Fruit fly (Drosophila melanogaster): Measurements from ENCODE around the gene Ptpa.

The Ptpa gene

DNA sequence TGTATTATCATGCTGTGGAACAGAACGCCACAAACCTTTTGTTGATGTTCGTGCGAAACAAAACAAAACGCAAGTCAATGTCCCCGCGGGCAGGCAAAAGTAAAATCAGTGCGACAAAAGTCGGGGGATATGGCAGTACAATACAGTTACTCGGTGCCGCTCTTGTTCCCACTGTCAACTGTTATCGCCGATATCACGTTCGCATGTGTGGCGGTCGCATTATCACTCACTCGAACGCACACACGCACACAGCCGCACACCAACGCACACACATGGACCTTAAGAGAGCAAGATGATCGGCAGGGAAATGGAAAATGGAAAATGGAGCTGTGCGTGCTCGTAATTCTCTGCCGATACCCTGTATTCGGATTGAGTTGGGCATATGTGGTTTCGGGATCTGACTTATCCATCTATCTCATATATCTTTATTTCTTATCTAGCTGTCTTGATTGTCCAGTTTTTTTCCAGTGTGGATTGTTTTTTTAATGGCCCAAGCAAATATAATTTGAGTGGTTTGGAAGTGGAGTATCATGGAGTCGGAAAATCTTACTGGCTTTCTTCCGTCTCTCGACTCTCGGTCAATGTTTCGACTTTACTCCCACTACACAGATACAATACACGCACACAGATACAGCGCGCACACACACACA, 38.1 kb upstream of the Ptpa start (continued):
- TF ChIP-seq CG17912 (GFP tag; optimal IDR thresholded peaks at IDR 0.05) (no peak), CG2120 (GFP tag; optimal IDR thresholded peaks at IDR 0.05) (no peak), CG6791 (GFP tag; IDR thresholded peaks at IDR 0.05; ENCODE audit: partially characterized antibody) (no peak), corto (GFP tag; optimal IDR thresholded peaks at IDR 0.05) (no peak), Rfx (GFP tag; IDR thresholded peaks at IDR 0.05) (no peak), odd (GFP tag; optimal IDR thresholded peaks at IDR 0.05) (peak; percentile 24), sr (GFP tag; IDR thresholded peaks at IDR 0.05) (no peak), BEAF-32 (GFP tag; optimal IDR thresholded peaks at IDR 0.05) (no peak), CG43689 (GFP tag; IDR thresholded peaks at IDR 0.05) (no peak), CG6272 (GFP tag; IDR thresholded peaks at IDR 0.05) (peak; percentile 78), grau (tag; optimal IDR thresholded peaks at IDR 0.05) (no peak), CG3281 (GFP tag; optimal IDR thresholded peaks at IDR 0.05) (no peak), Taf1 (GFP tag; IDR thresholded peaks at IDR 0.05) (no peak), Dbx (GFP tag; IDR thresholded peaks at IDR 0.05) (no peak), CG15269 (tag; optimal IDR thresholded peaks at IDR 0.05) (no peak), CTCF (GFP tag; optimal IDR thresholded peaks at IDR 0.05) (no peak), Gsc (GFP tag; IDR thresholded peaks at IDR 0.05) (peak; percentile 77), slou (GFP tag; optimal IDR thresholded peaks at IDR 0.05) (peak; percentile 6), CrebB (tag; optimal IDR thresholded peaks at IDR 0.05) (no peak), PHDP (tag; optimal IDR thresholded peaks at IDR 0.05) (peak; percentile 77), CG4424 (GFP tag; optimal IDR thresholded peaks at IDR 0.05) (peak; percentile 91), kni (GFP tag; optimal IDR thresholded peaks at IDR 0.05) (peak; percentile 50), Side (GFP tag; optimal IDR thresholded peaks at IDR 0.05) (peak; percentile 81), Dp (GFP tag; optimal IDR thresholded peaks at IDR 0.05) (no peak), CG17328 (GFP tag; IDR thresholded peaks at IDR 0.05) (peak; percentile 91), CG1832 (GFP tag; optimal IDR thresholded peaks at IDR 0.05) (no peak), cato (GFP tag; optimal IDR thresholded peaks at IDR 0.05; ENCODE audit: borderline replicate concordance) (peak; percentile 81), eyg (GFP tag; optimal IDR thresholded peaks at IDR 0.05) (peak; percentile 18), CG8388 (GFP tag; optimal IDR thresholded peaks at IDR 0.05) (peak; percentile 88), Lpt (GFP tag; optimal IDR thresholded peaks at IDR 0.05) (no peak), CG17186 (GFP tag; optimal IDR thresholded peaks at IDR 0.05) (peak; percentile 58), CG13624 (GFP tag; optimal IDR thresholded peaks at IDR 0.05) (no peak), Ssrp (tag; optimal IDR thresholded peaks at IDR 0.05) (peak; percentile 78), Nf-YB (GFP tag; optimal IDR thresholded peaks at IDR 0.05) (peak; percentile 56), pros (GFP tag; optimal IDR thresholded peaks at IDR 0.05) (no peak), tio (GFP tag; optimal IDR thresholded peaks at IDR 0.05) (peak; percentile 78), seq (GFP tag; IDR thresholded peaks at IDR 0.05) (no peak), crc (GFP tag; optimal IDR thresholded peaks at IDR 0.05) (peak; percentile 82), CG13287 (GFP tag; IDR thresholded peaks at IDR 0.05; ENCODE audit: partially characterized antibody) (no peak), wdn (GFP tag; IDR thresholded peaks at IDR 0.05) (peak; percentile 30; the same call in 1 of the 2 replicates), Doc2 (GFP tag; IDR thresholded peaks at IDR 0.05) (no peak), ssp (GFP tag; IDR thresholded peaks at IDR 0.05) (peak; percentile 73), CG34224 (GFP tag; IDR thresholded peaks at IDR 0.05; ENCODE audit: partially characterized antibody) (no peak), CG11695 (GFP tag; IDR thresholded peaks at IDR 0.05) (peak; percentile 57; the same call in 1 of the 3 replicates), bab2 (GFP tag; optimal IDR thresholded peaks at IDR 0.05) (peak; percentile 74), Eip74EF (GFP tag; optimal IDR thresholded peaks at IDR 0.05) (no peak), CG5245 (GFP tag; optimal IDR thresholded peaks at IDR 0.05) (peak; percentile 78), B-H1 (GFP tag; IDR thresholded peaks at IDR 0.05) (peak; percentile 74), unc-4 (GFP tag; IDR thresholded peaks at IDR 0.05; ENCODE audit: partially characterized antibody) (no peak), Hand (GFP tag; optimal IDR thresholded peaks at IDR 0.05) (no peak)
